Worm (Caenorhabditis elegans) whole organism, L1 larva: Measurements from ENCODE around the gene phf-33.

Source experiments
- F16B12.6 ChIP-seq: fragments of 150-350 bp; optimal IDR thresholded peaks from 2 replicates; lab custom pipeline; 2014; ENCODE audit warnings: missing biosample characterization, missing genetic modification characterization
- Y116A8C.19 ChIP-seq: sonication (generic microtip); optimal IDR thresholded peaks from 2 replicates; lab custom pipeline; 2016; ENCODE audit warnings: missing compliant biosample characterization, missing genetic modification characterization, borderline replicate concordance
- aly-2 ChIP-seq: fragments of 150-350 bp; optimal IDR thresholded peaks from 2 replicates; lab custom pipeline; 2014; ENCODE audit warnings: missing biosample characterization, missing genetic modification characterization
- ama-1 ChIP-seq: fragments of 150-350 bp; optimal IDR thresholded peaks from 2 replicates; lab custom pipeline; 2014
- blmp-1 ChIP-seq: fragments of 150-350 bp; optimal IDR thresholded peaks from 2 replicates; lab custom pipeline; 2014; ENCODE audit warnings: missing biosample characterization, missing genetic modification characterization
- ceh-63 ChIP-seq: fragments of 200-800 bp; sonication (Bioruptor generic); optimal IDR thresholded peaks from 2 replicates; lab custom pipeline; 2018; ENCODE audit warnings: mild to moderate bottlenecking, missing genetic modification characterization, missing compliant biosample characterization
- ceh-88 ChIP-seq: fragments of 200-800 bp; sonication (Bioruptor generic); IDR thresholded peaks from 2 replicates; pipeline ENCODE4 v1.3.6; 2022; ENCODE audit warnings: missing genetic modification characterization, missing compliant biosample characterization
- ceh-90 ChIP-seq: sonication (generic microtip); optimal IDR thresholded peaks from 2 replicates; lab custom pipeline; 2016; ENCODE audit warnings: missing genetic modification characterization, missing compliant biosample characterization
- ces-1 ChIP-seq: fragments of 150-350 bp; optimal IDR thresholded peaks from 2 replicates; lab custom pipeline; 2014; ENCODE audit warnings: missing biosample characterization, missing genetic modification reagents, missing genetic modification characterization
- dpl-1 ChIP-seq, 3 experiments: fragments of 150-350 bp in 2 of 3; sonication (generic microtip) in 1 of 3; optimal IDR thresholded peaks; 2 replicates each; lab custom pipeline; 2014 to 2017; ENCODE audit warnings: missing biosample characterization in 3 of 3, missing genetic modification characterization in 3 of 3, missing genetic modification reagents in 3 of 3
- dsc-1 ChIP-seq: sonication (generic microtip); optimal IDR thresholded peaks from 2 replicates; lab custom pipeline; 2016; ENCODE audit warnings: mild to moderate bottlenecking, missing genetic modification characterization, missing compliant biosample characterization
- efl-3 ChIP-seq: fragments of 200-800 bp; sonication (Bioruptor generic); optimal IDR thresholded peaks from 2 replicates; lab custom pipeline; 2018; ENCODE audit warnings: mild to moderate bottlenecking, missing genetic modification characterization, missing compliant biosample characterization
- egl-13 ChIP-seq: sonication (generic microtip); optimal IDR thresholded peaks from 2 replicates; lab custom pipeline; 2016; ENCODE audit warnings: missing genotype, missing genetic modification reagents, missing genetic modification characterization, missing compliant biosample characterization
- egl-27 ChIP-seq, 2 experiments: fragments of 150-350 bp in 1 of 2; sonication (generic microtip); optimal IDR thresholded peaks; 3 replicates each; lab custom pipeline; 2017 to 2018; ENCODE audit warnings: missing biosample characterization in 2 of 2, missing genetic modification characterization in 2 of 2, missing genetic modification reagents in 2 of 2
- elt-2 ChIP-seq: sonication (generic microtip); optimal IDR thresholded peaks from 2 replicates; lab custom pipeline; 2016; ENCODE audit warnings: missing genetic modification characterization, mild to moderate bottlenecking, inconsistent platforms, missing compliant biosample characterization, missing genetic modification reagents
- fkh-10 ChIP-seq: sonication (generic microtip); optimal IDR thresholded peaks from 2 replicates; lab custom pipeline; 2017; ENCODE audit warnings: missing biosample characterization, missing genetic modification reagents, missing genetic modification characterization
- fkh-8 ChIP-seq: sonication (generic microtip); optimal IDR thresholded peaks from 2 replicates; lab custom pipeline; 2016; ENCODE audit warnings: mild to moderate bottlenecking, missing genetic modification characterization, missing compliant biosample characterization
- fos-1 ChIP-seq: fragments of 150-350 bp; optimal IDR thresholded peaks from 2 replicates; lab custom pipeline; 2014; ENCODE audit warnings: missing biosample characterization, missing genetic modification characterization
- grh-1 ChIP-seq: fragments of 200-800 bp; sonication (Bioruptor generic); IDR thresholded peaks from 2 replicates; pipeline ENCODE4 v1.3.6; 2022; ENCODE audit warnings: missing genetic modification reagents, missing genetic modification characterization, missing compliant biosample characterization
- hlh-17 ChIP-seq: fragments of 200-800 bp; sonication (Bioruptor generic); optimal IDR thresholded peaks from 2 replicates; lab custom pipeline; 2018; ENCODE audit warnings: missing genetic modification characterization, mild to moderate bottlenecking, missing compliant biosample characterization, moderate library complexity, borderline replicate concordance
- hpl-2 ChIP-seq: fragments of 150-350 bp; optimal IDR thresholded peaks from 2 replicates; lab custom pipeline; 2014; ENCODE audit warnings: missing biosample characterization, missing genetic modification reagents, missing genetic modification characterization
- isw-1 ChIP-seq: fragments of 200-800 bp; sonication (Bioruptor generic); IDR thresholded peaks from 2 replicates; pipeline ENCODE4 v1.3.6; 2022; ENCODE audit warnings: missing genetic modification characterization, missing compliant biosample characterization
- jun-1 ChIP-seq: fragments of 150-350 bp; optimal IDR thresholded peaks from 2 replicates; lab custom pipeline; 2014; ENCODE audit warnings: missing biosample characterization, missing genetic modification reagents, missing genetic modification characterization
- lin-13 ChIP-seq: fragments of 150-350 bp; optimal IDR thresholded peaks from 2 replicates; lab custom pipeline; 2014; ENCODE audit warnings: missing biosample characterization, missing genetic modification reagents, missing genetic modification characterization
- lin-14 ChIP-seq: fragments of 200-800 bp; sonication (Bioruptor generic); optimal IDR thresholded peaks from 2 replicates; lab custom pipeline; 2018; ENCODE audit warnings: mild to moderate bottlenecking, missing genetic modification characterization, moderate library complexity, missing compliant biosample characterization
- lin-15B ChIP-seq: fragments of 150-350 bp; sonication (generic microtip); optimal IDR thresholded peaks from 3 replicates; lab custom pipeline; 2014; ENCODE audit warnings: missing biosample characterization, missing genetic modification characterization
- lin-35 ChIP-seq, 2 experiments: fragments of 150-350 bp; optimal IDR thresholded peaks; 2 replicates each; lab custom pipeline; 2014; ENCODE audit warnings: missing biosample characterization in 2 of 2, missing genetic modification characterization in 2 of 2, missing genetic modification reagents in 2 of 2
- mab-9 ChIP-seq: fragments of 200-800 bp; sonication (Bioruptor generic); IDR thresholded peaks from 2 replicates; pipeline ENCODE4 v1.3.6; 2022; ENCODE audit warnings: missing genetic modification reagents, missing genetic modification characterization, missing compliant biosample characterization
- mep-1 ChIP-seq: fragments of 150-350 bp; optimal IDR thresholded peaks from 2 replicates; lab custom pipeline; 2014; ENCODE audit warnings: missing biosample characterization, missing genetic modification characterization
- nhr-19 ChIP-seq: fragments of 200-800 bp; sonication (Bioruptor generic); conservative IDR thresholded peaks from 2 replicates; pipeline ENCODE4 v1.3.6; 2022; ENCODE audit warnings: missing genetic modification characterization, missing compliant biosample characterization
- nhr-20 ChIP-seq: sonication (generic microtip); optimal IDR thresholded peaks from 2 replicates; lab custom pipeline; 2016; ENCODE audit warnings: mild to moderate bottlenecking, missing genetic modification characterization, missing compliant biosample characterization
- nhr-237 ChIP-seq: fragments of 150-350 bp; optimal IDR thresholded peaks from 2 replicates; lab custom pipeline; 2014; ENCODE audit warnings: missing biosample characterization, missing genetic modification characterization
- nhr-28 ChIP-seq: fragments of 150-350 bp; optimal IDR thresholded peaks from 2 replicates; lab custom pipeline; 2014; ENCODE audit warnings: missing biosample characterization, missing genetic modification characterization
- nhr-47 ChIP-seq: sonication (generic microtip); optimal IDR thresholded peaks from 2 replicates; lab custom pipeline; 2016; ENCODE audit warnings: mild to moderate bottlenecking, missing genetic modification characterization, moderate library complexity, missing compliant biosample characterization
- nhr-71 ChIP-seq: sonication (generic microtip); optimal IDR thresholded peaks from 2 replicates; lab custom pipeline; 2016; ENCODE audit warnings: mild to moderate bottlenecking, missing genetic modification characterization, moderate library complexity, missing compliant biosample characterization
- nhr-85 ChIP-seq: sonication (generic microtip); peaks from one replicate; lab custom pipeline; 2016; ENCODE audit warnings: missing genetic modification characterization, inconsistent platforms, missing compliant biosample characterization
- nhr-90 ChIP-seq: sonication (generic microtip); optimal IDR thresholded peaks from 2 replicates; lab custom pipeline; 2016; ENCODE audit warnings: mild to moderate bottlenecking, missing genetic modification characterization, missing compliant biosample characterization; ENCODE audit not compliant: poor library complexity
- pag-3 ChIP-seq: sonication (generic microtip); optimal IDR thresholded peaks from 2 replicates; lab custom pipeline; 2017; ENCODE audit warnings: missing genetic modification characterization, mild to moderate bottlenecking, missing compliant biosample characterization, antibody characterized with exemption, borderline replicate concordance; ENCODE audit not compliant: insufficient read depth
- snpc-4 ChIP-seq: fragments of 150-350 bp; optimal IDR thresholded peaks from 2 replicates; lab custom pipeline; 2014; ENCODE audit warnings: missing biosample characterization, missing genetic modification characterization
- snu-23 ChIP-seq: sonication (generic microtip); optimal IDR thresholded peaks from 2 replicates; lab custom pipeline; 2016; ENCODE audit warnings: missing genetic modification characterization, missing compliant biosample characterization
- sox-4 ChIP-seq: sonication (generic microtip); optimal IDR thresholded peaks from 2 replicates; lab custom pipeline; 2016; ENCODE audit warnings: missing genetic modification characterization, missing compliant biosample characterization
- swsn-7 ChIP-seq: sonication (generic microtip); optimal IDR thresholded peaks from 2 replicates; lab custom pipeline; 2016; ENCODE audit warnings: missing genetic modification characterization, missing compliant biosample characterization
- unc-130 ChIP-seq: fragments of 150-350 bp; optimal IDR thresholded peaks from 2 replicates; lab custom pipeline; 2017; ENCODE audit warnings: missing biosample characterization, missing genetic modification characterization, inconsistent platforms
- vab-15 ChIP-seq: sonication (generic microtip); optimal IDR thresholded peaks from 2 replicates; lab custom pipeline; 2017; ENCODE audit warnings: missing genotype, mild to moderate bottlenecking, missing genetic modification characterization, missing compliant biosample characterization
- zag-1 ChIP-seq: fragments of 150-350 bp; optimal IDR thresholded peaks from 2 replicates; lab custom pipeline; 2014; ENCODE audit warnings: missing biosample characterization, missing genetic modification characterization
- ztf-11 ChIP-seq, 2 experiments: sonication (generic microtip); optimal IDR thresholded peaks; 2 replicates each; lab custom pipeline; 2016 to 2017; ENCODE audit warnings: missing genetic modification characterization in 2 of 2, missing biosample characterization in 1 of 2, missing compliant biosample characterization in 1 of 2
- ztf-4 ChIP-seq: fragments of 150-350 bp; optimal IDR thresholded peaks from 2 replicates; lab custom pipeline; 2014; ENCODE audit warnings: missing biosample characterization, missing genetic modification characterization

phf-33 gene

DNA sequence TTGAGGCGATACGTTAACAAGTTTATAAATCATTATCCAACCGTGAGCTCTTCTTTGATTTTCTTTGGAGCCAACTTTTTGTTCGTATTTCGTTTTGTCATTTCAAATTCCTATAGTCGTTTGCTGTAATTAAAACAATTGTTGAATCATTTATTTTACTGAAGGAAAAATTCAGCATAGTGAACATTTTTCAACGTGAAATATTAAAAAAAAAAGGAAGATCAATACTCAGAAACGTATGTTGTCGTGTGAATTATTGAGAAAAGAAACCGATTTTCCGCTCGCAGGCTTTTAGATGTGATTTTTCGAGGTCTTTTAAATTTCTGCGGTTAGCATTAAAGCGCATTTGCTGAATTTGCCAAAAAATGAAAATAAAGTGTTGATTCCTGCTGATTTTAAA lies at the start of gene phf-33:
TSS of gene phf-33 (minus strand) at position 101 of the 400 bp plus-strand sequence.
- no peak for TF ChIP-seq nhr-90 (tag; lab: Kevin White, UChicago)
- no peak for TF ChIP-seq hpl-2 (GFP tag; lab: Kevin White, UChicago)
- no peak for TF ChIP-seq nhr-237 (tag; lab: Kevin White, UChicago)
- no peak for TF ChIP-seq ztf-4
- TF ChIP-seq mep-1 (tag; lab: Kevin White, UChicago) = no peak
- TF ChIP-seq dpl-1 (GFP tag; optimal IDR thresholded peaks at IDR 0.05; lab: Kevin White, UChicago) = no peak
- TF ChIP-seq grh-1 (GFP tag; lab: Robert Waterston, UW) = no peak
- no peak for TF ChIP-seq lin-35 (GFP tag; optimal IDR thresholded peaks at IDR 0.05; lab: Kevin White, UChicago)
- no peak for TF ChIP-seq hlh-17 (GFP tag; lab: Kevin White, UChicago)
- TF ChIP-seq, all 84 proteins: peak for 0

DNA sequence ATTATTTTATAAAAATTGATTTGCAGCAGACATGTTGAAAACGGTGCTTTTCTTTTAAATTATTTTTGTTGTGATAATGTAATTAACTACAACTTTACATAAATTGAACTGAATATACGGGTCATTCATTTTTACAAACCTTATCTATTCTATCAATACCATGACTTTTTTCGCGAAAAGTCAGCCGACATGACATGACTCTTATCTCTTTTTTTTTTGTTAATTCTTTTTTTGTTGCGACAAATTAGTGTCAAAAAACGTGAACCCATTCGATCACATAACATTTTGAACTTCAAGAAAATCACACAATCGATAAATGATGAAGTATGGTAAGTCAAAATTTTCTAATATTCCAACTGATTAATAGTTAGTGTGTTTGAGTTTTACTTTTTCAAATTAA lies 49.3 kb upstream of the phf-33 start, which contains the start of gene sir-2.2:
TSS of gene sir-2.2 (plus strand) at position 34 of the 400 bp plus-strand sequence.
- TF ChIP-seq ceh-63 (GFP tag; lab: Kevin White, UChicago) (no peak), nhr-237 (tag; lab: Kevin White, UChicago) (no peak), ama-1 (lab: Kevin White, UChicago) (no peak), fkh-8 (tag; lab: Kevin White, UChicago) (no peak), blmp-1 (tag; lab: Kevin White, UChicago) (peak; percentile 9), F16B12.6 (tag; lab: Kevin White, UChicago) (no peak), ceh-90 (tag; lab: Kevin White, UChicago) (no peak), snu-23 (no peak), isw-1 (GFP tag; lab: Robert Waterston, UW) (no peak), snpc-4 (tag; lab: Kevin White, UChicago) (no peak), mab-9 (GFP tag; lab: Robert Waterston, UW) (no peak), mep-1 (tag; lab: Kevin White, UChicago) (no peak), vab-15 (tag; lab: Kevin White, UChicago) (no peak), pag-3 (no peak), egl-13 (tag; lab: Kevin White, UChicago) (no peak), swsn-7 (no peak), lin-13 (no peak), ztf-11 (tag; optimal IDR thresholded peaks at IDR 0.05; lab: Kevin White, UChicago) (no peak), nhr-71 (tag; lab: Kevin White, UChicago) (peak; percentile 40), unc-130 (tag; lab: Kevin White, UChicago) (no peak), elt-2 (tag; lab: Kevin White, UChicago) (peak; percentile 57), Y116A8C.19 (tag; lab: Kevin White, UChicago) (no peak), nhr-47 (tag; lab: Kevin White, UChicago) (no peak), nhr-28 (tag; lab: Kevin White, UChicago) (no peak), nhr-20 (peak; percentile 51), dpl-1 (GFP tag; optimal IDR thresholded peaks at IDR 0.05; lab: Kevin White, UChicago) (no peak), lin-35 (GFP tag; optimal IDR thresholded peaks at IDR 0.05; lab: Kevin White, UChicago) (peak in 1 of 2 experiments; percentile 28), aly-2 (tag; lab: Kevin White, UChicago) (no peak), egl-27 (tag; optimal IDR thresholded peaks at IDR 0.05; lab: Kevin White, UChicago) (no peak), fos-1 (tag; lab: Kevin White, UChicago) (no peak), jun-1 (tag; lab: Kevin White, UChicago) (no peak), zag-1 (tag; lab: Kevin White, UChicago) (no peak), lin-14 (GFP tag; lab: Kevin White, UChicago) (peak; percentile 21), sox-4 (no peak), efl-3 (GFP tag; lab: Kevin White, UChicago) (no peak), ceh-88 (GFP tag; lab: Robert Waterston, UW) (no peak), dsc-1 (tag; lab: Kevin White, UChicago) (no peak), nhr-19 (GFP tag; lab: Robert Waterston, UW) (no peak), fkh-10 (GFP tag; lab: Kevin White, UChicago) (no peak), ces-1 (GFP tag; lab: Kevin White, UChicago) (no peak), nhr-85 (tag; lab: Kevin White, UChicago) (peak; percentile 58), lin-15B (tag; lab: Kevin White, UChicago) (no peak), nhr-90 (tag; lab: Kevin White, UChicago) (peak; percentile 32)
